Worm (Caenorhabditis elegans) whole organism, L4/young adult: Measurements from ENCODE around the gene F36G9.3.

Experiments used
- W03F9.2 ChIP-seq: fragments of 150-350 bp; optimal IDR thresholded peaks from 2 replicates; lab custom pipeline; 2014; ENCODE audit warnings: missing biosample characterization, missing genetic modification characterization
- dao-5 ChIP-seq: sonication (generic microtip); optimal IDR thresholded peaks from 2 replicates; lab custom pipeline; 2016; ENCODE audit warnings: missing genotype, missing genetic modification characterization, moderate library complexity, missing compliant biosample characterization

DNA sequence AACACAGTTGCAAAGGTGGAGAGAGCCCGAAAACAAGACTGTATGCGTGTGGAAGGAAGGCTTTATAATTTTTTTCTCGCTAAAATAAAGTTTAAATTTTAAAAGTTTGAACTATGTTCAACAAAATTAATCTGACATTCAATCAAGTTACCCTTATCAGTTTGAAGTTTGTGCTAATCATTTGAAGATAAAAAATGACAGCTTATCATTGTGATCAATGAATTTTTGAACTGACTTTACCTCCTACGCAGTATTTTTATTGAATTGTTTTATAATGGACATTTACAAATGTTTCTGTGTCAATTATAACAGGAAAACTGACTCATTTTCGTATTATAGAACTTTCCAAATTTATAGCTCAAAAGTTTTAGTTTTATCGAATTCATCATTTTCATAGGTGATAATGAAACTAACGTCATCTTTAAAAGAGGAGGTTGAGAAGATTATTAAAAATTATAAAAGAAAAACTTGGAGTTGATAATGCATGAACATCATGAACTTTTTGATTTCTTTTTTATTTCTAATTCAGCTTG lies 21.1 kb downstream of the F36G9.3 start, which contains the start of gene oac-20:
- TF ChIP-seq W03F9.2 (tag; lab: Kevin White, UChicago) (no peak), dao-5 (tag; lab: Kevin White, UChicago) (no peak)
